Worm (Caenorhabditis elegans) whole organism, L4 larva: ENCODE measurements around the gene D2062.5.
"Not testable (repeated sequence)": the region's sequence is repeated elsewhere in the genome, so short reads cannot be mapped to it uniquely, and the experiment has no call there.

Experiments
- nhr-11 ChIP-seq: fragments of 150-350 bp; optimal IDR thresholded peaks from 2 replicates; lab custom pipeline; 2014; ENCODE audit warnings: missing biosample characterization, missing genetic modification characterization
- pqm-1 ChIP-seq: sonication (generic microtip); optimal IDR thresholded peaks from 2 replicates; lab custom pipeline; 2017; ENCODE audit warnings: missing biosample characterization, missing genetic modification characterization
- unc-62 ChIP-seq, 3 experiments: fragments of 150-350 bp in 1 of 3; sonication (generic microtip); optimal IDR thresholded peaks in 2 of 3; peaks in 1 of 3; 1 replicate in 1 of 3; 2 replicates in 2 of 3; lab custom pipeline; 2014 to 2017; ENCODE audit warnings: missing biosample characterization in 3 of 3, missing genetic modification characterization in 3 of 3, missing genetic modification reagents in 3 of 3, missing genotype in 1 of 3
- zag-1 ChIP-seq: fragments of 150-350 bp; optimal IDR thresholded peaks from 2 replicates; lab custom pipeline; 2014; ENCODE audit warnings: missing biosample characterization, missing genetic modification characterization

ce11 chrII:2672320-2672719 is 49.7 kb downstream of the D2062.5 start, which contains the start of gene sri-57:
- TF ChIP-seq zag-1 (tag; lab: Kevin White, UChicago); pqm-1 (tag; lab: Kevin White, UChicago); unc-62 (GFP tag; optimal IDR thresholded peaks at IDR 0.05 in 1 of 2; lab: Kevin White, UChicago); unc-62 (tag; optimal IDR thresholded peaks at IDR 0.05; lab: Kevin White, UChicago); nhr-11: not testable (repeated sequence)
